Worm (Caenorhabditis elegans): ENCODE data around the gene znf-598.

- no peak for TF ChIP-seq ama-1 (optimal IDR thresholded peaks at IDR 0.05)
- no peak for TF ChIP-seq ref-2 (tag; optimal IDR thresholded peaks at IDR 0.05)
- no peak for TF ChIP-seq ets-4 (tag; optimal IDR thresholded peaks at IDR 0.05)
- no peak for TF ChIP-seq hlh-30 (tag; optimal IDR thresholded peaks at IDR 0.05; ENCODE audit: insufficient read depth)
- TF ChIP-seq fkh-10 (GFP tag; optimal IDR thresholded peaks at IDR 0.05), result no peak
- TF ChIP-seq npax-4 (tag; optimal IDR thresholded peaks at IDR 0.05), result no peak
- TF ChIP-seq fkh-6 (tag; optimal IDR thresholded peaks at IDR 0.05), result no peak
- TF ChIP-seq pag-3 (tag; optimal IDR thresholded peaks at IDR 0.05; ENCODE audit: borderline replicate concordance), result no peak
- TF ChIP-seq dmd-4 (tag; optimal IDR thresholded peaks at IDR 0.05; ENCODE audit: borderline replicate concordance), result no peak
- TF ChIP-seq unc-86 (tag; optimal IDR thresholded peaks at IDR 0.05), result no peak
- TF ChIP-seq gmeb-2 (tag; optimal IDR thresholded peaks at IDR 0.05), result no peak
- TF ChIP-seq tbx-7 (tag; optimal IDR thresholded peaks at IDR 0.05), result no peak
These were observed 5.6 kb downstream of the znf-598 start for ce11 chrII:7031137-7031697.

Data from whole organism, late embryonic.